Worm (Caenorhabditis elegans): ENCODE data around the gene F29A7.4.

- TF ChIP-seq D2030.7 (GFP tag; IDR thresholded peaks at IDR 0.05) (no peak), lag-1 (GFP tag; IDR thresholded peaks at IDR 0.05) (no peak), tbp1 (GFP tag; optimal IDR thresholded peaks at IDR 0.05) (no peak), hmg-1.2 (GFP tag; IDR thresholded peaks at IDR 0.05) (no peak), F49E8.2 (tag; optimal IDR thresholded peaks at IDR 0.05; ENCODE audit: insufficient read depth) (no peak), ceh-79 (tag; optimal IDR thresholded peaks at IDR 0.05) (no peak), ztf-26 (tag; optimal IDR thresholded peaks at IDR 0.05) (no peak), nhr-179 (tag; optimal IDR thresholded peaks at IDR 0.05) (no peak), hrde-1 (tag; optimal IDR thresholded peaks at IDR 0.05; ENCODE audit: borderline replicate concordance) (no peak), pbrm-1 (GFP tag; IDR thresholded peaks at IDR 0.05) (no peak)
Observed at ce11 chrII:2709942-2710341, 39.9 kb upstream of the F29A7.4 start, which contains the start of gene T05A8.1.

Measured in whole organism, young adult.